Fruit fly (Drosophila melanogaster): ENCODE measurements around the gene Lgr4.
A peak's percentile ranks its signal among the peaks of the same experiment; 100 is the strongest.

Gene Lgr4

DNA sequence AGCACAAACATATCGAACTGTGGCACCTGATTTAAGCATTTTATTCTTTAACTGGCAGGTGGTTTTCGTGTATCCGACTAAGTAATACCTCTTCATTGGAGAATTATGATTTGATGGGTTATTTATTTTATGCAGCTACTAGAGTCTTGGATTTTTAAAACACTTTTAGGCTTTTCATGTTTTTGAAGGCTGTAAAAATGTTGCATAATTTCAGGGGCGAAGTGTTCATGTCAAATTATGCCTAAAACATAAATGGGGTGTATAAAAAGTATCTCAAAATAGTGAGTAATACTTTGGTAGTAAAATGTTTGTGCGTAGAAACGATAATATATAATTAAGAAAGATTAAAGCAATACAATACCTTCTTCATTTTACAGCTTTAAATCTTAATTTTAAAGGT is 54.2 kb downstream of the Lgr4 start:
- TF ChIP-seq CG15710 (tag; optimal IDR thresholded peaks at IDR 0.05), result no peak
- no peak for TF ChIP-seq CG14655 (GFP tag; optimal IDR thresholded peaks at IDR 0.05)
- TF ChIP-seq Pif1A (GFP tag; optimal IDR thresholded peaks at IDR 0.05), result no peak
- TF ChIP-seq CG12605 (GFP tag; IDR thresholded peaks at IDR 0.05), result no peak
- TF ChIP-seq CG4496 (GFP tag; IDR thresholded peaks at IDR 0.05), result no peak
- no peak for TF ChIP-seq CG8301 (tag; optimal IDR thresholded peaks at IDR 0.05)
- TF ChIP-seq CG8159 (tag; optimal IDR thresholded peaks at IDR 0.05), result no peak
- TF ChIP-seq CG17806 (tag; optimal IDR thresholded peaks at IDR 0.05), result no peak
- no peak for TF ChIP-seq EcR (GFP tag; optimal IDR thresholded peaks at IDR 0.05)
- no peak for TF ChIP-seq D1 (tag; optimal IDR thresholded peaks at IDR 0.05)
- no peak for TF ChIP-seq CG32121 (GFP tag; IDR thresholded peaks at IDR 0.05)
- no peak for TF ChIP-seq Snoo (tag; optimal IDR thresholded peaks at IDR 0.05)
- TF ChIP-seq CG10348 (GFP tag; IDR thresholded peaks at IDR 0.05), result no peak
- TF ChIP-seq CG34367 (tag; optimal IDR thresholded peaks at IDR 0.05), result no peak
- no peak for TF ChIP-seq fd96Ca (GFP tag; IDR thresholded peaks at IDR 0.05)
- no peak for TF ChIP-seq rn (GFP tag; IDR thresholded peaks at IDR 0.05)
- TF ChIP-seq gl (tag; optimal IDR thresholded peaks at IDR 0.05), result no peak
- TF ChIP-seq Ets98B (GFP tag; IDR thresholded peaks at IDR 0.05), result no peak

DNA sequence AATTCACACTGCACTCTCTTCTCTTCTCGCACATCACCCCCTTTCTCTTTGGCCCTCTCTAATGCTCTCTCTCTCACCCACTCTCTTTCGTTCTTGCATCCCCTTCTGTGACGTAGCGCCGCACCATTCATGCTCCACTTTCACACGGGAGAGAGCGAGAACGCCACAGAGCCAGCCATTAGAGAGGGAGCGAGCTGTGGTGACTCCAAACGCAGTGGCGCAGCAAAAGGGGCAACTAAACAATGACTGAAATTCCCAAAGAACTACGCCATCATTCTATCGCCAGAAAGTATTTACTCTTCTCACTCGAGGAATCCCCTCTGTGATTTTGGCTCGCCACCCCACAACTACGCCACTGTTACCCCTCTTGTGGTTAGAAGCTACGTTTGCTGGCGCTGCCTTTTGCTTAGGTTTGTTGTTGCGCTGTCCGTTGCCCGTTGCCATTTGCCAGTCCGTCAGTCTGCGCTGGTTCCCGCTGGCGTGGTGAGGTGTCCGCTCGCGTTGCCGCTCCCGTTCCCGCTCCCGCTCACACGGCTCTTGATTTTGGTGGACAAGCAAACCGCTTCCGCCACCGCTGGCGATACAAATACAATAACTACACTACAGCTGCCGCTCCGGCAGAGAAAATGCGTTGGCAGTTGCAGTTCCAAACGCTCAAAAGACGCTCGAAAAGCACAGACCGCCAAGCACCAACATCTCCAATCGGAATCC is 57.7 kb downstream of the Lgr4 start:
- TF ChIP-seq rn (GFP tag; IDR thresholded peaks at IDR 0.05) (peak; percentile 98), CG15710 (tag; optimal IDR thresholded peaks at IDR 0.05) (peak; percentile 91), CG4496 (GFP tag; IDR thresholded peaks at IDR 0.05) (peak; percentile 100), CG17806 (tag; optimal IDR thresholded peaks at IDR 0.05) (peak; percentile 89), fd96Ca (GFP tag; IDR thresholded peaks at IDR 0.05) (peak; percentile 100), CG8301 (tag; optimal IDR thresholded peaks at IDR 0.05) (peak; percentile 98), Snoo (tag; optimal IDR thresholded peaks at IDR 0.05) (peak; percentile 98), CG32121 (GFP tag; IDR thresholded peaks at IDR 0.05) (peak; percentile 99), CG9948 (tag; optimal IDR thresholded peaks at IDR 0.05) (peak; percentile 92), CG8159 (tag; optimal IDR thresholded peaks at IDR 0.05) (peak; percentile 87), CG34367 (tag; optimal IDR thresholded peaks at IDR 0.05) (peak; percentile 92), gl (tag; optimal IDR thresholded peaks at IDR 0.05) (peak; percentile 87), EcR (GFP tag; optimal IDR thresholded peaks at IDR 0.05) (no peak), CG14655 (GFP tag; optimal IDR thresholded peaks at IDR 0.05) (peak; percentile 98), Pif1A (GFP tag; optimal IDR thresholded peaks at IDR 0.05) (peak; percentile 96), CG12605 (GFP tag; IDR thresholded peaks at IDR 0.05) (peak; percentile 98), CG10348 (GFP tag; IDR thresholded peaks at IDR 0.05) (peak; percentile 98), CG13204 (GFP tag; optimal IDR thresholded peaks at IDR 0.05) (peak; percentile 91), Pif1B (GFP tag; optimal IDR thresholded peaks at IDR 0.05) (peak; percentile 95), Ets98B (GFP tag; IDR thresholded peaks at IDR 0.05) (peak; percentile 100), D1 (tag; optimal IDR thresholded peaks at IDR 0.05) (peak; percentile 72)

DNA sequence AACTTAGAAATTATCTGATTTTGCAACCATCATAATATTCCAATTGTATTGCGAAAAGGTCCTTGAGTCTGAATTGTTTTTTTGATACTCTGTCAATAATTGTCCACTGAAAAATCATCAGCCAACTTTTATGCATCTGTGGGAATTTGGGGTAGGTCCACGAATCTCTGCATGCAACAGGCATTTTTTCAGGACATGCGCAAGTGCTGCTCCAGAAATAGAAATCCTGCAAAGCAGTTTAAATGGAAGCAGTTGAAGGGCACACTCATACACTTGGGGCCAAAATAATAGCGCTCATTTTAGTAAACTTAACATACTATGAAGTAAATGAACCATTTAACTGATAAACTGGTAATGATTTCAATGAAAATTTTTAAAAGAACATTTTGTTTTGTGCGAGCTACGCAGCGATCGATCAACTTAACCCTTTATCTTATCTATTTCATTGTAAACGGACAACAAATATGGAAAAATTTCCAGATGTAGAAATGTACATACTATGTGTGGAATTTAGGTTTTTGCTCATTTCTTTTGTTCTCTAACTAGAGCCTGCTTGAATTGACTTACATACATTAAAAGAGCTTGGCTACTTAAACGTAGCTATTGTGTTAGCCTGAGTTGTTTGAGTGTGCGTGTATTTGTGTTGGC is 58.7 kb downstream of the Lgr4 start:
- peak; percentile 60 for TF ChIP-seq CG17806 (tag; optimal IDR thresholded peaks at IDR 0.05)
- TF ChIP-seq CG13204 (GFP tag; optimal IDR thresholded peaks at IDR 0.05), result no peak
- no peak for TF ChIP-seq fd96Ca (GFP tag; IDR thresholded peaks at IDR 0.05)
- no peak for TF ChIP-seq Ets98B (GFP tag; IDR thresholded peaks at IDR 0.05)
- TF ChIP-seq CG12605 (GFP tag; IDR thresholded peaks at IDR 0.05), result peak; percentile 15; the same call in 1 of the 2 replicates
- TF ChIP-seq CG15710 (tag; optimal IDR thresholded peaks at IDR 0.05), result peak; percentile 70
- TF ChIP-seq CG10348 (GFP tag; IDR thresholded peaks at IDR 0.05), result no peak
- peak; percentile 75 for TF ChIP-seq CG8301 (tag; optimal IDR thresholded peaks at IDR 0.05)
- peak; percentile 84 for TF ChIP-seq CG14655 (GFP tag; optimal IDR thresholded peaks at IDR 0.05)
- TF ChIP-seq gl (tag; optimal IDR thresholded peaks at IDR 0.05), result no peak
- peak; percentile 66 for TF ChIP-seq CG9948 (tag; optimal IDR thresholded peaks at IDR 0.05)
- TF ChIP-seq rn (GFP tag; IDR thresholded peaks at IDR 0.05), result no peak
- peak; percentile 50; the same call in 1 of the 3 replicates for TF ChIP-seq CG4496 (GFP tag; IDR thresholded peaks at IDR 0.05)
- TF ChIP-seq D1 (tag; optimal IDR thresholded peaks at IDR 0.05), result peak; percentile 18
- peak; percentile 47 for TF ChIP-seq CG34367 (tag; optimal IDR thresholded peaks at IDR 0.05)
- no peak for TF ChIP-seq EcR (GFP tag; optimal IDR thresholded peaks at IDR 0.05)
- peak; percentile 51 for TF ChIP-seq Snoo (tag; optimal IDR thresholded peaks at IDR 0.05)
- TF ChIP-seq Pif1A (GFP tag; optimal IDR thresholded peaks at IDR 0.05), result peak; percentile 71
- peak; percentile 74 for TF ChIP-seq CG8159 (tag; optimal IDR thresholded peaks at IDR 0.05)
- TF ChIP-seq Pif1B (GFP tag; optimal IDR thresholded peaks at IDR 0.05), result peak; percentile 45
- no peak for TF ChIP-seq CG32121 (GFP tag; IDR thresholded peaks at IDR 0.05)

DNA sequence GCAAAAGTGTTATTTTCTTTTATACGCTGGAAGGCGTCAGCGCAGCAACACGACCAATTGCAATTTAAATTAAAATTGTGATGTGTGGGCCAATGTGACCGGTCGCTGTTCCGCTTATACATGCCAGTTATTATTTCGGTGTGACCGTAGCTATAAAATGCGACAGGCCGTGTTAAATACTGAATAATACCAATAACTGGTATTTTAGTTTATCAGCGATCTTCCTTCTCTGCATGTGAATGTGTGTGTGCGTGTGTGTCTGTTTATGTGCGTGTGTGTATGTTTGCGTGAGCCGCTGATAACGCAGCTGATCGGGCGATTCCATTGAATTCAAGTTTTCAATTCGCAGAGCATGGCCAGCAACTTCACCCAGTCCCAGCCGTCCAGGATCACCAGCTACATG is 60.2 kb downstream of the Lgr4 start, which contains the start of the genes CG32638, CG15717 and MFS10:
TSS of gene CG32638 (minus strand) at position 45 of the 403 bp plus-strand sequence.
TSS of gene CG15717 (plus strand) at position 203 of the 403 bp plus-strand sequence.
TSS of gene MFS10 (plus strand) at position 269 of the 403 bp plus-strand sequence.
- no peak for TF ChIP-seq CG34367 (tag; optimal IDR thresholded peaks at IDR 0.05)
- peak; percentile 7; the same call in 1 of the 3 replicates for TF ChIP-seq fd96Ca (GFP tag; IDR thresholded peaks at IDR 0.05)

DNA sequence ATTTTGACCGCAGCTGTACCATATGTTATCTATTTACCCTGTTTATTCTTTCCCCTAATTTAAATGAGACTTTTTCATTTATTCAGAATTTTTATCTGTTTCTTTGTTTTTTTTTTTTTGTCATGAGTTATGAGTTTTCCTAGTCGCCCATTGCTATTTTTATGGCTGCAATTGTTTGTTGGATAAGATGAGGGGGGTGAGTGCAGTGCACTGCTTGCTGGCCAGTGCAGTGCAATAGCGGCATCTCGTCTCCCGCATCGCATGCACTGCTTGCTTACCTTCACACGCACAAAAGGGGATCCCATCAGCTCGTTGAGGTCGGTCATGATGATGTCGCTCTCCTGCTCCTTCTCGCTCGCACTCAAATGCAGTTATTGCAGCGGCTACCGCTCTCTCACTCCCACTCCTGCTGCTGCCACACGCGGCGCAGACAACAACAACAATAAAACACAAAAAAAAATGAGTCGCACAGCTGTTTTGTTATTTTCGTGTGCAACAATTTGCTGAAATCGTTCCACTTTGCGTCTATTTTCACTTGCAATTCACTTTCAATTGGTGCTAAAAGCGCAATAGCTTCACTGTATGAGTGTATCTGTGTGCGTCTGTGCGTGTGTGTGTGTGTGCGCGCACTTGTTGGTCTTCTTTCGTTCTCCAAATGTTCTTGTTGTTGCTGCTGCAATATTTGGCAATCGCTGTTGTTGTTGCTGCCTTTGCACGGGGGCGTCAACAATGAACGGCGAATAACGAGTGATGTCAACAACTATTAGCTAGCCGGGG is 60.8 kb downstream of the Lgr4 start:
- TF ChIP-seq fd96Ca (GFP tag; IDR thresholded peaks at IDR 0.05) (peak; percentile 36; the same call in 1 of the 3 replicates), Ets98B (GFP tag; IDR thresholded peaks at IDR 0.05) (peak; percentile 75), CG14655 (GFP tag; optimal IDR thresholded peaks at IDR 0.05) (peak; percentile 53), Pif1A (GFP tag; optimal IDR thresholded peaks at IDR 0.05) (peak; percentile 39), CG13204 (GFP tag; optimal IDR thresholded peaks at IDR 0.05) (peak; percentile 71), CG15710 (tag; optimal IDR thresholded peaks at IDR 0.05) (peak; percentile 44), Snoo (tag; optimal IDR thresholded peaks at IDR 0.05) (no peak), D1 (tag; optimal IDR thresholded peaks at IDR 0.05) (peak; percentile 59), CG4496 (GFP tag; IDR thresholded peaks at IDR 0.05) (peak; percentile 86), CG9948 (tag; optimal IDR thresholded peaks at IDR 0.05) (peak; percentile 42), CG34367 (tag; optimal IDR thresholded peaks at IDR 0.05) (peak; percentile 7), CG32121 (GFP tag; IDR thresholded peaks at IDR 0.05) (peak; percentile 68), CG8301 (tag; optimal IDR thresholded peaks at IDR 0.05) (peak; percentile 46), rn (GFP tag; IDR thresholded peaks at IDR 0.05) (no peak), CG17806 (tag; optimal IDR thresholded peaks at IDR 0.05) (peak; percentile 49), Pif1B (GFP tag; optimal IDR thresholded peaks at IDR 0.05) (no peak), CG8159 (tag; optimal IDR thresholded peaks at IDR 0.05) (peak; percentile 51), gl (tag; optimal IDR thresholded peaks at IDR 0.05) (no peak), EcR (GFP tag; optimal IDR thresholded peaks at IDR 0.05) (peak; percentile 45), CG10348 (GFP tag; IDR thresholded peaks at IDR 0.05) (no peak), CG12605 (GFP tag; IDR thresholded peaks at IDR 0.05) (peak; percentile 71)
